Worm (Caenorhabditis elegans): ENCODE data around the gene mec-1.

- TF ChIP-seq flt-1 (GFP tag; IDR thresholded peaks at IDR 0.05), result no peak
- no peak for TF ChIP-seq hnd-1 (tag; optimal IDR thresholded peaks at IDR 0.05)
These were observed 59.5 kb downstream of the mec-1 start, which contains the start of gene C33G8.13 for ce11 chrV:7015872-7016271.

Data from whole organism, early embryonic.